Fruit fly (Drosophila melanogaster): Measurements from ENCODE around the gene mtd.

The mtd gene

DNA sequence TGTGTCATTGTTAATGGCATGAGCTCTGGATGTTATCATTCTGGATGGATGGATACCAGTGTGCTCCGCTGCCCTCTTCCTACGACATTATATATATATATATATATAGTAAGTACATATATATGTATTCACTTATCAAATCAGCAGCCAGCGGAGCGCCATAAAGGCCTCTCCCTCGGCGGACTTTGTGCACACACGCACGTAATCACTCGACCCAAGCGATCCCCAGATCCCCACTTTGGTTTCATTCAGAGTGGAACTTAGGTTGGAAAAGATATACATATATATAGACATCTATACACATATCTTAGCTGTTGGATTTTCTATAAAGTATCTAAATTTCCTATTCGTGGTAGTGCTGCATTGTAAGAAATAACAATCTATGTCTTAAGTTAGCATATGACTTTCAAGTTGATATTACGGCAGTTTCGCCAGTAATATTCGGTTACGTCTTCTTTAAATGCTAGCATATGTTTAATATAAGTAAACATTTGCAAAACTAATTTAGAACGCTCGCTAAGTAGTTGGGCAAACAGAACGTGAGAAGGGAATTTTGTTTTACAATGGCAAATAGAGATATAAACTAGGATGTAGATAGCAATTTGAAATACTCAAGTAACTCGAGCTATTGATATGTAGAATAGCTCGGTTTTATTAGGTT lies 42.0 kb downstream of the mtd start:
- TF ChIP-seq Med (GFP tag) (peak; percentile 70), sens (GFP tag) (peak; percentile 19), Hr51 (GFP tag; optimal IDR thresholded peaks at IDR 0.05) (no peak), chinmo (GFP tag; IDR thresholded peaks at IDR 0.05; ENCODE audit: partially characterized antibody) (0 out of 4 replicates have a peak, but pooled peaks have one; percentile 12), CG13894 (tag; optimal IDR thresholded peaks at IDR 0.05) (no peak), nom (GFP tag; optimal IDR thresholded peaks at IDR 0.05) (peak; percentile 75)

dm6 chr3R:5305850-5306483 lies 44.3 kb downstream of the mtd start:
- TF ChIP-seq Mrtf (GFP tag; IDR thresholded peaks at IDR 0.05) (no peak), aop (GFP tag; IDR thresholded peaks at IDR 0.05) (no peak), CG4328 (GFP tag; optimal IDR thresholded peaks at IDR 0.05) (no peak), sug (tag; optimal IDR thresholded peaks at IDR 0.05) (peak; percentile 42), CG3163 (GFP tag; optimal IDR thresholded peaks at IDR 0.05) (no peak), CG7963 (GFP tag; IDR thresholded peaks at IDR 0.05; ENCODE audit: partially characterized antibody) (no peak), Dip2 (GFP tag; IDR thresholded peaks at IDR 0.05) (no peak), dmrt11E (tag; optimal IDR thresholded peaks at IDR 0.05) (no peak), mam (GFP tag; optimal IDR thresholded peaks at IDR 0.05) (no peak), Dek (tag; optimal IDR thresholded peaks at IDR 0.05) (no peak), PHDP (tag; optimal IDR thresholded peaks at IDR 0.05) (peak; percentile 25), CG34422 (GFP tag; IDR thresholded peaks at IDR 0.05) (no peak), CG17361 (GFP tag; IDR thresholded peaks at IDR 0.05) (no peak), zen2 (GFP tag; IDR thresholded peaks at IDR 0.05; ENCODE audit: partially characterized antibody) (no peak), CG6683 (GFP tag; optimal IDR thresholded peaks at IDR 0.05) (no peak), CG8359 (GFP tag; optimal IDR thresholded peaks at IDR 0.05; ENCODE audit: borderline replicate concordance) (no peak), ro (GFP tag; IDR thresholded peaks at IDR 0.05) (no peak), CG2129 (GFP tag; IDR thresholded peaks at IDR 0.05; ENCODE audit: partially characterized antibody) (no peak), sna (GFP tag; IDR thresholded peaks at IDR 0.05; ENCODE audit: partially characterized antibody) (no peak), CG6175 (GFP tag; IDR thresholded peaks at IDR 0.05) (no peak), pfk (GFP tag; optimal IDR thresholded peaks at IDR 0.05) (no peak), ftz-f1 (GFP tag; optimal IDR thresholded peaks at IDR 0.05) (no peak), shn (GFP tag; optimal IDR thresholded peaks at IDR 0.05) (no peak), repo (GFP tag; optimal IDR thresholded peaks at IDR 0.05) (no peak), Vsx1 (GFP tag; optimal IDR thresholded peaks at IDR 0.05) (peak; percentile 51), CG15696 (tag; optimal IDR thresholded peaks at IDR 0.05) (no peak), lab (GFP tag; optimal IDR thresholded peaks at IDR 0.05) (peak; percentile 75), fu2 (GFP tag; optimal IDR thresholded peaks at IDR 0.05) (no peak), CG42726 (GFP tag; IDR thresholded peaks at IDR 0.05; ENCODE audit: partially characterized antibody) (no peak), BtbVII (GFP tag; optimal IDR thresholded peaks at IDR 0.05) (no peak), Med (GFP tag) (peak; percentile 10), CG1233 (GFP tag; optimal IDR thresholded peaks at IDR 0.05) (no peak), Dll (GFP tag; IDR thresholded peaks at IDR 0.05; ENCODE audit: partially characterized antibody) (no peak), CG4854 (GFP tag; optimal IDR thresholded peaks at IDR 0.05) (no peak), btn (GFP tag; optimal IDR thresholded peaks at IDR 0.05) (no peak), Atf-2 (GFP tag; optimal IDR thresholded peaks at IDR 0.05) (no peak), CG18262 (tag; optimal IDR thresholded peaks at IDR 0.05) (no peak), H2.0 (GFP tag; IDR thresholded peaks at IDR 0.05) (no peak), B-H1 (GFP tag; IDR thresholded peaks at IDR 0.05) (no peak), HmgD (GFP tag; optimal IDR thresholded peaks at IDR 0.05) (no peak), CG17568 (GFP tag; optimal IDR thresholded peaks at IDR 0.05) (no peak), Opbp (GFP tag; IDR thresholded peaks at IDR 0.05; ENCODE audit: partially characterized antibody) (no peak)

Data from whole organism, embryonic.